Fruit fly (Drosophila melanogaster) whole organism, embryonic: ENCODE measurements around the gene Ret.

ENCODE experiments used
- Blimp-1 ChIP-seq: fragments of 200-800 bp; sonication (Bioruptor generic); optimal IDR thresholded peaks from 3 replicates; lab custom pipeline; 2018; ENCODE audit warnings: missing biosample characterization, missing genetic modification characterization, mild to moderate bottlenecking, moderate library complexity, missing genetic modification reagents
- BtbVII ChIP-seq: fragments of 200-800 bp; sonication (Bioruptor generic); optimal IDR thresholded peaks from 3 replicates; lab custom pipeline; 2017; ENCODE audit warnings: missing biosample characterization, mild to moderate bottlenecking, missing genetic modification characterization
- CG11695 ChIP-seq: fragments of 200-800 bp; sonication (Bioruptor generic); IDR thresholded peaks from 3 replicates; pipeline ENCODE4 v1.3.6; 2022; ENCODE audit warnings: missing biosample characterization, missing genetic modification characterization
- CG3407 ChIP-seq: fragments of 200-800 bp; sonication (Bioruptor generic); optimal IDR thresholded peaks from 2 replicates; lab custom pipeline; 2018; ENCODE audit warnings: missing biosample characterization, mild to moderate bottlenecking, missing genetic modification characterization
- CG34224 ChIP-seq: fragments of 200-800 bp; sonication (Bioruptor generic); IDR thresholded peaks from 3 replicates; pipeline ENCODE4 v1.3.6; 2022; ENCODE audit warnings: missing biosample characterization, missing genetic modification characterization; ENCODE audit not compliant: partially characterized antibody
- CrebB ChIP-seq: fragments of 200-800 bp; sonication (Bioruptor generic); optimal IDR thresholded peaks from 3 replicates; lab custom pipeline; 2018; ENCODE audit warnings: missing biosample characterization, mild to moderate bottlenecking, missing genetic modification characterization
- H2.0 ChIP-seq: fragments of 200-800 bp; sonication (Bioruptor generic); IDR thresholded peaks from 2 replicates; pipeline ENCODE4 v1.3.6; 2022; ENCODE audit warnings: missing biosample characterization, missing genetic modification characterization
- Six4 ChIP-seq: fragments of 200-800 bp; sonication (Bioruptor generic); optimal IDR thresholded peaks from 2 replicates; lab custom pipeline; 2016; ENCODE audit warnings: missing biosample characterization, missing genetic modification characterization
- luna ChIP-seq: fragments of 200-800 bp; sonication (Bioruptor generic); optimal IDR thresholded peaks from 2 replicates; lab custom pipeline; 2016; ENCODE audit warnings: missing biosample characterization, missing genetic modification characterization
- maf-S ChIP-seq: fragments of 200-800 bp; sonication (Bioruptor generic); optimal IDR thresholded peaks from 2 replicates; lab custom pipeline; 2016; ENCODE audit warnings: missing biosample characterization, missing genetic modification characterization
- pzg ChIP-seq: fragments of 200-800 bp; sonication (Bioruptor generic); optimal IDR thresholded peaks from 3 replicates; lab custom pipeline; 2018; ENCODE audit warnings: missing biosample characterization, mild to moderate bottlenecking, missing genetic modification characterization, moderate library complexity
- trh ChIP-seq: fragments of 200-800 bp; sonication (Bioruptor generic); optimal IDR thresholded peaks from 2 replicates; lab custom pipeline; 2016; ENCODE audit warnings: missing biosample characterization, missing genetic modification characterization

DNA sequence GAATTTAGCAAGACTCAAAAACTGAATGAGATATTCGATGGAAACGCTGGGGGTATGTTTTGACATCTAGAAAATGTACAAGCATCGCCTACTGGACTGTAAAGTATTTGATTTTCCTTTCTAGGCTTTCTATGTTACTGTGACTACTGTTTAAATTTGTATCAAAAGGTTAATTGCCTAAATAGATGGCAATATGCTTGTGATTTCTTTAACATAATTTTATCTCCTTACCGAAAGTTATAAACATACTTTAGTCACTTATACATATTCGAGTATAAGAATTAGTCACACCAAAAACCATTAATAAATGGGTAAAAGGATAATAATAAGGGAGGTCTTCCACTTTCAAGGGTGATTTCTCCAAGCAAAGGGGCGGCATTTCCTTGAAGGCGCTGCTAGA is 4.1 kb upstream of the Ret start, which contains the start of gene CG31988:
- no peak for TF ChIP-seq Blimp-1 (GFP tag; lab: Kevin White, UChicago)
- no peak for TF ChIP-seq pzg (GFP tag; lab: Kevin White, UChicago)
- TF ChIP-seq CrebB (tag; lab: Kevin White, UChicago) = no peak
- no peak for TF ChIP-seq CG11695 (GFP tag; lab: Robert Waterston, UW)
- TF ChIP-seq BtbVII (GFP tag; lab: Kevin White, UChicago) = no peak
- TF ChIP-seq maf-S (GFP tag; lab: Kevin White, UChicago) = no peak
- TF ChIP-seq trh (GFP tag; lab: Kevin White, UChicago) = no peak
- TF ChIP-seq CG34224 (GFP tag; lab: Robert Waterston, UW) = no peak
- no peak for TF ChIP-seq Six4 (GFP tag; lab: Kevin White, UChicago)
- TF ChIP-seq luna (GFP tag; lab: Kevin White, UChicago) = no peak
- TF ChIP-seq CG3407 (GFP tag; lab: Kevin White, UChicago) = no peak
- no peak for TF ChIP-seq H2.0
